Worm (Caenorhabditis elegans): Measurements from ENCODE around the gene klp-6.

Gene klp-6

DNA sequence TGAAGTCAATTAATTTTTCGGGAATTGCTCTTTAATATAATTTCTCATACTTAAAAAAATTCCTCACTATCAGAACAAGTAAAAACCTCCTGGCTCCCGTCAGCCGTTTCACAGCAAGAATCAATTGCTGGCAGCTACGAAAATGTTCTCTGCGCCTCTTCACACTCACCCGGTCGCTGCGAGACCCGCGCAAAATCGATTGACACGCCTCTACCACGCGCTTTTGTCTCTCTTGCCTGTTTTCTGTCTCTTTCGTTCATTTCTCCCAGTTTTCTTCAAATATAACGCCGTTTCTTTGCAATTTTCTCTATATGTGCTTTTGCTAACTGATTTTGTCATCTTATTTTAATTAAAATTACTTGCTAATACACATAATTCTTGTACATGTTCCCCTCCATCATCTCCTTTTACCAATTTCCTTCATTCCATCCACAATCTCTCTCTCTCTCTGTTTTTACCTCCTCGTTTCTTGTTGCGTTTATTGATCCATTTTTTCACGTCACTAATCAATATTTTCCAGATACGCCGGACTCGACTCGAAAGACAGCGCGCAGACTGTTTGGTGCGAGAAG, 6.2 kb upstream of the klp-6 start, which contains the start of gene pcf-11 (continued):
- no peak for TF ChIP-seq pag-3 (tag; optimal IDR thresholded peaks at IDR 0.05; ENCODE audit: borderline replicate concordance, insufficient read depth)
- peak; percentile 66 to 71 for TF ChIP-seq efl-1 (optimal IDR thresholded peaks at IDR 0.05)
- TF ChIP-seq efl-1 (GFP tag; optimal IDR thresholded peaks at IDR 0.05 in 1 of 2), result peak; percentile 54 to 96
- no peak for TF ChIP-seq alr-1 (tag; optimal IDR thresholded peaks at IDR 0.05; ENCODE audit: borderline replicate concordance)
- TF ChIP-seq nhr-71 (tag; optimal IDR thresholded peaks at IDR 0.05), result peak; percentile 69
- peak; percentile 15 for TF ChIP-seq fos-1 (tag; optimal IDR thresholded peaks at IDR 0.05)
- TF ChIP-seq elt-3 (tag; optimal IDR thresholded peaks at IDR 0.05), result peak in 2 of 6 experiments; percentile 5 to 8
- no peak for TF ChIP-seq nhr-85 (tag)
- no peak for TF ChIP-seq egl-27 (tag; optimal IDR thresholded peaks at IDR 0.05)
- TF ChIP-seq ztf-11 (tag; optimal IDR thresholded peaks at IDR 0.05), result no peak
- no peak for TF ChIP-seq sptf-1 (tag; optimal IDR thresholded peaks at IDR 0.05)
- TF ChIP-seq mep-1 (tag; optimal IDR thresholded peaks at IDR 0.05), result peak; percentile 33
- TF ChIP-seq ceh-88 (GFP tag; IDR thresholded peaks at IDR 0.05), result no peak
- peak; percentile 78 for TF ChIP-seq snu-23 (GFP tag; optimal IDR thresholded peaks at IDR 0.05)
- TF ChIP-seq ceh-90 (tag; optimal IDR thresholded peaks at IDR 0.05), result no peak
- TF ChIP-seq aly-2 (tag; optimal IDR thresholded peaks at IDR 0.05), result no peak
- peak; percentile 40 for TF ChIP-seq fkh-8 (tag; optimal IDR thresholded peaks at IDR 0.05)
- peak; percentile 53 for TF ChIP-seq unc-86 (tag; optimal IDR thresholded peaks at IDR 0.05)
- TF ChIP-seq unc-98 (GFP tag; IDR thresholded peaks at IDR 0.05), result no peak
- peak; percentile 25 for TF ChIP-seq dsc-1 (tag; optimal IDR thresholded peaks at IDR 0.05)
- no peak for TF ChIP-seq ces-1 (GFP tag; optimal IDR thresholded peaks at IDR 0.05)
- peak; percentile 51 to 63 (median 55) for TF ChIP-seq dpl-1 (GFP tag; optimal IDR thresholded peaks at IDR 0.05)
- peak; percentile 9 for TF ChIP-seq irx-1 (tag; optimal IDR thresholded peaks at IDR 0.05)
- peak; percentile 60 for TF ChIP-seq nhr-77 (tag; optimal IDR thresholded peaks at IDR 0.05)
- TF ChIP-seq nhr-11 (tag; optimal IDR thresholded peaks at IDR 0.05), result no peak
- no peak for TF ChIP-seq C04F5.9 (tag; optimal IDR thresholded peaks at IDR 0.05)
- TF ChIP-seq nhr-90 (tag; optimal IDR thresholded peaks at IDR 0.05; ENCODE audit: poor library complexity), result peak; percentile 36
- no peak for TF ChIP-seq zag-1 (tag; optimal IDR thresholded peaks at IDR 0.05)
- TF ChIP-seq lsy-2 (tag; optimal IDR thresholded peaks at IDR 0.05), result peak; percentile 43 to 78
- no peak for TF ChIP-seq sox-4 (tag; optimal IDR thresholded peaks at IDR 0.05)
- TF ChIP-seq tbx-2 (tag; optimal IDR thresholded peaks at IDR 0.05), result peak; percentile 45
- no peak for TF ChIP-seq nhr-76 (tag; optimal IDR thresholded peaks at IDR 0.05)
- no peak for TF ChIP-seq mab-9 (GFP tag; IDR thresholded peaks at IDR 0.05)
- TF ChIP-seq nhr-12 (tag; optimal IDR thresholded peaks at IDR 0.05), result no peak
- TF ChIP-seq blmp-1 (tag; optimal IDR thresholded peaks at IDR 0.05), result peak; percentile 13
- TF ChIP-seq unc-30 (tag; optimal IDR thresholded peaks at IDR 0.05), result no peak
- no peak for TF ChIP-seq mef-2 (tag; optimal IDR thresholded peaks at IDR 0.05)
- no peak for TF ChIP-seq lin-39 (tag; optimal IDR thresholded peaks at IDR 0.05)
- no peak for TF ChIP-seq vab-15 (tag; optimal IDR thresholded peaks at IDR 0.05)
- TF ChIP-seq isw-1 (GFP tag; IDR thresholded peaks at IDR 0.05), result peak; percentile 56
- TF ChIP-seq rnt-1 (tag; optimal IDR thresholded peaks at IDR 0.05), result peak; percentile 63
- TF ChIP-seq nhr-28 (tag; optimal IDR thresholded peaks at IDR 0.05), result no peak
- peak; percentile 10 for TF ChIP-seq jun-1 (tag; optimal IDR thresholded peaks at IDR 0.05)
- TF ChIP-seq lin-13 (GFP tag; optimal IDR thresholded peaks at IDR 0.05), result peak; percentile 28
- no peak for TF ChIP-seq egl-13 (tag; optimal IDR thresholded peaks at IDR 0.05)
- peak; percentile 58 for TF ChIP-seq skn-1 (tag; optimal IDR thresholded peaks at IDR 0.05)
- no peak for TF ChIP-seq elt-2 (tag; optimal IDR thresholded peaks at IDR 0.05)
- TF ChIP-seq hpl-2 (GFP tag; optimal IDR thresholded peaks at IDR 0.05), result no peak
- TF ChIP-seq mdl-1 (tag; optimal IDR thresholded peaks at IDR 0.05), result peak in 1 of 2 experiments; percentile 80
- TF ChIP-seq efl-3 (GFP tag; optimal IDR thresholded peaks at IDR 0.05), result no peak
- no peak for TF ChIP-seq ets-5 (GFP tag; IDR thresholded peaks at IDR 0.05)
- TF ChIP-seq lir-3 (tag; optimal IDR thresholded peaks at IDR 0.05; ENCODE audit: poor library complexity), result peak; percentile 43
- no peak for TF ChIP-seq nhr-84 (tag; optimal IDR thresholded peaks at IDR 0.05)
